Fruit fly (Drosophila melanogaster): ENCODE results near the gene CG44037.

Gene CG44037

DNA sequence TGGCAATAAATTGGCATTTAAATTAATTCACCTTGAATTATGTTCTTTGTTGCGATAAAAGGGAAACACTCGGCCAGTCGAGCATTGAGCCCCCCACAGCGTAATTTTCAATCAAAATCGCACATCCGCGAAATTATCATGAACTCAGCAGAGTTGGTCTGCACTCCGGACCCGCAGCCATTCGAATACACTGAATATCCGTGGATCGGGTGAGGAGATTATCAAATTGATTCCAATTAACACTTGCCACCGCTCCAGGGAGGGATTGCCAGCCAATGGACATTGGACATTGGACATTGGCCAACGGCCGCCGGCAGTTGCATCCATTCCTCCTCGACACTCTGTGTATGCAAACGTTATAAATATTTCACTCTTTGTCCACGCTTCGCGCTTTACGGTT is 49.0 kb downstream of the CG44037 start:
- TF ChIP-seq HLH106 (tag; optimal IDR thresholded peaks at IDR 0.05) (no peak), N (GFP tag; optimal IDR thresholded peaks at IDR 0.05) (no peak), dsf (GFP tag; optimal IDR thresholded peaks at IDR 0.05; ENCODE audit: borderline replicate concordance) (no peak), jim (GFP tag; optimal IDR thresholded peaks at IDR 0.05) (no peak), fru (GFP tag; optimal IDR thresholded peaks at IDR 0.05) (no peak), dl (GFP tag; optimal IDR thresholded peaks at IDR 0.05; ENCODE audit: insufficient read depth in 1 of 2, partially characterized antibody in 2 of 2) (no peak), Rel (GFP tag; optimal IDR thresholded peaks at IDR 0.05) (no peak), Rel (tag; optimal IDR thresholded peaks at IDR 0.05) (no peak), dmrt93B (GFP tag; optimal IDR thresholded peaks at IDR 0.05) (no peak), Myc (optimal IDR thresholded peaks at IDR 0.05) (no peak), br (GFP tag; optimal IDR thresholded peaks at IDR 0.05) (no peak), usp (GFP tag; optimal IDR thresholded peaks at IDR 0.05) (no peak), ey (GFP tag; optimal IDR thresholded peaks at IDR 0.05) (no peak), tai (GFP tag; optimal IDR thresholded peaks at IDR 0.05) (no peak), Hnf4 (GFP tag; optimal IDR thresholded peaks at IDR 0.05) (no peak), OdsH (GFP tag; optimal IDR thresholded peaks at IDR 0.05) (no peak), GATAd (GFP tag; optimal IDR thresholded peaks at IDR 0.05) (no peak), foxo (GFP tag; optimal IDR thresholded peaks at IDR 0.05) (no peak), Abd-B (GFP tag; optimal IDR thresholded peaks at IDR 0.05) (no peak), Mio (GFP tag; optimal IDR thresholded peaks at IDR 0.05) (no peak), lola (GFP tag; optimal IDR thresholded peaks at IDR 0.05) (no peak)

dm6 chr3R:12311053-12311452 is 52.5 kb downstream of the CG44037 start, which contains the start of gene CG4066:
CG4066 (plus strand) TSS chr3R:12311353.
- no peak for TF ChIP-seq Abd-B (GFP tag; optimal IDR thresholded peaks at IDR 0.05)
- no peak for TF ChIP-seq woc (GFP tag; optimal IDR thresholded peaks at IDR 0.05)
- TF ChIP-seq OdsH (GFP tag; optimal IDR thresholded peaks at IDR 0.05), result no peak
- no peak for TF ChIP-seq HLH106 (tag; optimal IDR thresholded peaks at IDR 0.05)
- TF ChIP-seq Dif (GFP tag; optimal IDR thresholded peaks at IDR 0.05; ENCODE audit: partially characterized antibody), result no peak
- no peak for TF ChIP-seq N (GFP tag; optimal IDR thresholded peaks at IDR 0.05)
- no peak for TF ChIP-seq pan (optimal IDR thresholded peaks at IDR 0.05)
- no peak for TF ChIP-seq lola (GFP tag; optimal IDR thresholded peaks at IDR 0.05)
- TF ChIP-seq Hr83 (GFP tag; optimal IDR thresholded peaks at IDR 0.05; ENCODE audit: poor library complexity, severe bottlenecking), result no peak
- TF ChIP-seq Myc (optimal IDR thresholded peaks at IDR 0.05), result no peak
- no peak for TF ChIP-seq psq (GFP tag; optimal IDR thresholded peaks at IDR 0.05)
- no peak for TF ChIP-seq tai (GFP tag; optimal IDR thresholded peaks at IDR 0.05)
- no peak for TF ChIP-seq Jra (GFP tag; optimal IDR thresholded peaks at IDR 0.05)
- no peak for TF ChIP-seq sv (GFP tag; optimal IDR thresholded peaks at IDR 0.05)
- no peak for TF ChIP-seq h (GFP tag; optimal IDR thresholded peaks at IDR 0.05)
- no peak for TF ChIP-seq fru (GFP tag; optimal IDR thresholded peaks at IDR 0.05)
- TF ChIP-seq usp (GFP tag; optimal IDR thresholded peaks at IDR 0.05), result no peak
- TF ChIP-seq Hr78 (GFP tag; optimal IDR thresholded peaks at IDR 0.05), result no peak
- TF ChIP-seq Dfd (GFP tag; optimal IDR thresholded peaks at IDR 0.05), result no peak
- TF ChIP-seq rgr (GFP tag; optimal IDR thresholded peaks at IDR 0.05), result no peak
